Worm (Caenorhabditis elegans) whole organism, L1 larva: ENCODE results near the gene K12H6.6.

ENCODE experiments used
- C04F5.9 ChIP-seq: sonication (generic microtip); optimal IDR thresholded peaks from 2 replicates; lab custom pipeline; 2016; ENCODE audit warnings: missing genetic modification characterization, missing compliant biosample characterization
- fkh-8 ChIP-seq: sonication (generic microtip); optimal IDR thresholded peaks from 2 replicates; lab custom pipeline; 2016; ENCODE audit warnings: mild to moderate bottlenecking, missing genetic modification characterization, missing compliant biosample characterization
- jun-1 ChIP-seq: fragments of 150-350 bp; optimal IDR thresholded peaks from 2 replicates; lab custom pipeline; 2014; ENCODE audit warnings: missing biosample characterization, missing genetic modification reagents, missing genetic modification characterization
- mdl-1 ChIP-seq, 2 experiments: fragments of 150-350 bp; optimal IDR thresholded peaks; 2 replicates each; lab custom pipeline; 2014 to 2017; ENCODE audit warnings: missing biosample characterization in 2 of 2, missing genetic modification characterization in 2 of 2, inconsistent platforms in 1 of 2
- nhr-20 ChIP-seq: sonication (generic microtip); optimal IDR thresholded peaks from 2 replicates; lab custom pipeline; 2016; ENCODE audit warnings: mild to moderate bottlenecking, missing genetic modification characterization, missing compliant biosample characterization
- nhr-237 ChIP-seq: fragments of 150-350 bp; optimal IDR thresholded peaks from 2 replicates; lab custom pipeline; 2014; ENCODE audit warnings: missing biosample characterization, missing genetic modification characterization
- unc-30 ChIP-seq: sonication (generic microtip); optimal IDR thresholded peaks from 2 replicates; lab custom pipeline; 2017; ENCODE audit warnings: missing biosample characterization, missing genetic modification characterization
- vab-15 ChIP-seq: sonication (generic microtip); optimal IDR thresholded peaks from 2 replicates; lab custom pipeline; 2017; ENCODE audit warnings: missing genotype, mild to moderate bottlenecking, missing genetic modification characterization, missing compliant biosample characterization
- zip-4 ChIP-seq: fragments of 200-800 bp; sonication (Bioruptor generic); optimal IDR thresholded peaks from 2 replicates; lab custom pipeline; 2018; ENCODE audit warnings: mild to moderate bottlenecking, missing genetic modification characterization, moderate library complexity, missing compliant biosample characterization

The K12H6.6 gene

ce11 chrII:2779253-2779652, 51.8 kb downstream of the K12H6.6 start, which contains the start of gene F08D12.3:
Gene F08D12.3 (plus strand): TSS chrII:2779553.
- TF ChIP-seq zip-4 (no peak), unc-30 (no peak), fkh-8 (tag; lab: Kevin White, UChicago) (no peak), C04F5.9 (tag; lab: Kevin White, UChicago) (no peak), jun-1 (tag; lab: Kevin White, UChicago) (no peak), mdl-1 (tag; optimal IDR thresholded peaks at IDR 0.05; lab: Kevin White, UChicago) (no peak), vab-15 (tag; lab: Kevin White, UChicago) (no peak), nhr-20 (tag; lab: Kevin White, UChicago) (no peak), nhr-237 (tag; lab: Kevin White, UChicago) (no peak)
